Fruit fly (Drosophila melanogaster): Measurements from ENCODE around the gene S1P.

The S1P gene

dm6 chr3L:21568848-21569372, 48.3 kb downstream of the S1P start, which contains the start of the genes CRIF and SMC5:
Gene CRIF, minus strand, starts transcription at chr3L:21568898.
Gene SMC5, plus strand, starts transcription at chr3L:21569176.
- TF ChIP-seq CG14655 (GFP tag; optimal IDR thresholded peaks at IDR 0.05), result no peak
- TF ChIP-seq CG9948 (tag; optimal IDR thresholded peaks at IDR 0.05), result no peak
- TF ChIP-seq CG34367 (tag; optimal IDR thresholded peaks at IDR 0.05), result no peak
- TF ChIP-seq CG8301 (tag; optimal IDR thresholded peaks at IDR 0.05), result no peak
- TF ChIP-seq Pif1B (GFP tag; optimal IDR thresholded peaks at IDR 0.05), result no peak
- no peak for TF ChIP-seq Ets98B (GFP tag; IDR thresholded peaks at IDR 0.05)
- no peak for TF ChIP-seq gl (tag; optimal IDR thresholded peaks at IDR 0.05)
- TF ChIP-seq CG13204 (GFP tag; optimal IDR thresholded peaks at IDR 0.05), result no peak
- no peak for TF ChIP-seq CG15710 (tag; optimal IDR thresholded peaks at IDR 0.05)
- TF ChIP-seq CG32121 (GFP tag; IDR thresholded peaks at IDR 0.05), result peak; percentile 22; the same call in 1 of the 2 replicates
- TF ChIP-seq CG17806 (tag; optimal IDR thresholded peaks at IDR 0.05), result peak; percentile 33
- no peak for TF ChIP-seq rn (GFP tag; IDR thresholded peaks at IDR 0.05)
- TF ChIP-seq CG4496 (GFP tag; IDR thresholded peaks at IDR 0.05), result no peak
- TF ChIP-seq Snoo (tag; optimal IDR thresholded peaks at IDR 0.05), result no peak
- TF ChIP-seq D1 (tag; optimal IDR thresholded peaks at IDR 0.05), result peak; percentile 44
- TF ChIP-seq EcR (GFP tag; optimal IDR thresholded peaks at IDR 0.05), result no peak
- no peak for TF ChIP-seq Pif1A (GFP tag; optimal IDR thresholded peaks at IDR 0.05)
- no peak for TF ChIP-seq CG8159 (tag; optimal IDR thresholded peaks at IDR 0.05)
- no peak for TF ChIP-seq fd96Ca (GFP tag; IDR thresholded peaks at IDR 0.05)
- no peak for TF ChIP-seq CG12605 (GFP tag; IDR thresholded peaks at IDR 0.05)
- no peak for TF ChIP-seq CG10348 (GFP tag; IDR thresholded peaks at IDR 0.05)

- no peak for TF ChIP-seq Pif1B (GFP tag; optimal IDR thresholded peaks at IDR 0.05)
Observed at dm6 chr3L:21568254-21568653, 48.9 kb downstream of the S1P start.

DNA sequence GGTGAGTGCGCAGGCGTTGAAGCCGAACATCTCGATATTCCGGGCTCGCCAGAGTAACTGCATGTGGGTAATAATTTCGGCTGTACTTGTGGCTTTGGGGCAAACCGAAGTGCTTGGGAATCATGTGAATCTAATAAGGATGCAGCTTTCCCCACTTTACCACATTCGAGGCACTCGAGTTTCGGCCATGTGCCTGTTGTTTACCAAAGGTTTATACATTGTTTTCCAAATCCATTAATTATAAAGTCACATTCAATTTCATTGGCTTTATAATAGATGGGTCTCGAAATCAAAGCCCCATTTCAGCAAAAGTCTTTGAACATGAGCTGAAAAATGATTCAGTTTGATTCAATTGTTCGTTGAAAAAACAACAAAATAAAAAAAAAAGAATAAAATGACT, 52.0 kb downstream of the S1P start, which contains the start of gene CG7634:
Gene CG7634, plus strand, starts transcription at position 301 of the 400 bp plus-strand sequence.
- TF ChIP-seq CG13204 (GFP tag; optimal IDR thresholded peaks at IDR 0.05) (no peak), CG32121 (GFP tag; IDR thresholded peaks at IDR 0.05) (no peak), D1 (tag; optimal IDR thresholded peaks at IDR 0.05) (no peak), CG10348 (GFP tag; IDR thresholded peaks at IDR 0.05) (no peak), CG8159 (tag; optimal IDR thresholded peaks at IDR 0.05) (no peak), gl (tag; optimal IDR thresholded peaks at IDR 0.05) (no peak), CG9948 (tag; optimal IDR thresholded peaks at IDR 0.05) (no peak), fd96Ca (GFP tag; IDR thresholded peaks at IDR 0.05) (no peak), CG4496 (GFP tag; IDR thresholded peaks at IDR 0.05) (no peak), CG8301 (tag; optimal IDR thresholded peaks at IDR 0.05) (no peak), CG14655 (GFP tag; optimal IDR thresholded peaks at IDR 0.05) (no peak), Ets98B (GFP tag; IDR thresholded peaks at IDR 0.05) (no peak), CG12605 (GFP tag; IDR thresholded peaks at IDR 0.05) (no peak), CG15710 (tag; optimal IDR thresholded peaks at IDR 0.05) (no peak), Pif1B (GFP tag; optimal IDR thresholded peaks at IDR 0.05) (no peak)
